Fruit fly (Drosophila melanogaster) whole organism, adult: ENCODE data around the gene CG14391.

ENCODE experiments used
- CG11617 ChIP-seq: fragments of 200-800 bp; sonication (Bioruptor generic); optimal IDR thresholded peaks from 2 replicates; lab custom pipeline; 2017; ENCODE audit warnings: mild to moderate bottlenecking, missing biosample characterization, missing genetic modification reagents, missing genetic modification characterization
- CG12768 ChIP-seq: fragments of 200-800 bp; sonication (Bioruptor generic); optimal IDR thresholded peaks from 2 replicates; lab custom pipeline; 2017; ENCODE audit warnings: missing biosample characterization, missing genetic modification characterization, mild to moderate bottlenecking, moderate library complexity, missing genetic modification reagents
- CG14711 ChIP-seq: fragments of 200-800 bp; sonication (Bioruptor generic); optimal IDR thresholded peaks from 2 replicates; lab custom pipeline; 2018; ENCODE audit warnings: missing biosample characterization, mild to moderate bottlenecking, missing genetic modification characterization, moderate library complexity
- CG1620 ChIP-seq: fragments of 200-800 bp; sonication (Bioruptor generic); optimal IDR thresholded peaks from 2 replicates; lab custom pipeline; 2016; ENCODE audit warnings: missing biosample characterization, missing genetic modification characterization
- CG33017 ChIP-seq: fragments of 200-800 bp; sonication (Bioruptor generic); optimal IDR thresholded peaks from 2 replicates; lab custom pipeline; 2018; ENCODE audit warnings: missing biosample characterization, mild to moderate bottlenecking, missing genetic modification characterization, moderate library complexity
- CG5204 ChIP-seq: fragments of 200-800 bp; sonication (Bioruptor generic); optimal IDR thresholded peaks from 2 replicates; lab custom pipeline; 2016; ENCODE audit warnings: missing biosample characterization, missing genetic modification characterization
- CG7045 ChIP-seq: fragments of 200-800 bp; sonication (Bioruptor generic); optimal IDR thresholded peaks from 2 replicates; lab custom pipeline; 2017; ENCODE audit warnings: missing biosample characterization, mild to moderate bottlenecking, missing genetic modification characterization
- CG7101 ChIP-seq: fragments of 200-800 bp; sonication (Bioruptor generic); optimal IDR thresholded peaks from 2 replicates; lab custom pipeline; 2018; ENCODE audit warnings: missing biosample characterization, mild to moderate bottlenecking, missing genetic modification characterization, moderate library complexity
- Clk ChIP-seq: fragments of 200-800 bp; sonication (Bioruptor generic); optimal IDR thresholded peaks from 2 replicates; lab custom pipeline; 2017; ENCODE audit warnings: missing biosample characterization, missing genetic modification characterization
- Crg-1 ChIP-seq: fragments of 200-800 bp; sonication (Bioruptor generic); optimal IDR thresholded peaks from 2 replicates; lab custom pipeline; 2016; ENCODE audit warnings: missing biosample characterization, missing genetic modification characterization
- Hr96 ChIP-seq: fragments of 200-800 bp; sonication (Bioruptor generic); optimal IDR thresholded peaks from 2 replicates; lab custom pipeline; 2016; ENCODE audit warnings: missing biosample characterization, missing genetic modification characterization
- Mnt ChIP-seq: fragments of 200-800 bp; sonication (Bioruptor generic); optimal IDR thresholded peaks from 2 replicates; lab custom pipeline; 2016; ENCODE audit warnings: missing biosample characterization, mild to moderate bottlenecking, missing genetic modification characterization
- bab1 ChIP-seq: fragments of 200-800 bp; sonication (Bioruptor generic); optimal IDR thresholded peaks from 3 replicates; lab custom pipeline; 2019; ENCODE audit warnings: missing biosample characterization, mild to moderate bottlenecking, missing genetic modification characterization, moderate library complexity
- cic ChIP-seq: fragments of 200-800 bp; sonication (Bioruptor generic); optimal IDR thresholded peaks from 2 replicates; lab custom pipeline; 2017; ENCODE audit warnings: missing biosample characterization, mild to moderate bottlenecking, missing genetic modification characterization, moderate library complexity
- cnc ChIP-seq, 2 experiments: fragments of >200 bp; optimal IDR thresholded peaks; 2 replicates each; lab custom pipeline; 2017
- kay ChIP-seq: fragments of 200-800 bp; sonication (Bioruptor generic); peaks from one replicate; lab custom pipeline; 2016; ENCODE audit warnings: missing biosample characterization, missing genetic modification characterization, borderline replicate concordance
- pad ChIP-seq: fragments of 200-800 bp; sonication (Bioruptor generic); optimal IDR thresholded peaks from 3 replicates; lab custom pipeline; 2017; ENCODE audit warnings: missing biosample characterization, missing genetic modification characterization, mild to moderate bottlenecking, moderate library complexity, missing genetic modification reagents
- tj ChIP-seq: fragments of 200-800 bp; sonication (Bioruptor generic); optimal IDR thresholded peaks from 3 replicates; lab custom pipeline; 2017; ENCODE audit warnings: missing biosample characterization, mild to moderate bottlenecking, missing genetic modification characterization, moderate library complexity
- toe ChIP-seq: fragments of 200-800 bp; sonication (Bioruptor generic); optimal IDR thresholded peaks from 2 replicates; lab custom pipeline; 2016; ENCODE audit warnings: missing biosample characterization, missing genetic modification characterization

Gene CG14391

DNA sequence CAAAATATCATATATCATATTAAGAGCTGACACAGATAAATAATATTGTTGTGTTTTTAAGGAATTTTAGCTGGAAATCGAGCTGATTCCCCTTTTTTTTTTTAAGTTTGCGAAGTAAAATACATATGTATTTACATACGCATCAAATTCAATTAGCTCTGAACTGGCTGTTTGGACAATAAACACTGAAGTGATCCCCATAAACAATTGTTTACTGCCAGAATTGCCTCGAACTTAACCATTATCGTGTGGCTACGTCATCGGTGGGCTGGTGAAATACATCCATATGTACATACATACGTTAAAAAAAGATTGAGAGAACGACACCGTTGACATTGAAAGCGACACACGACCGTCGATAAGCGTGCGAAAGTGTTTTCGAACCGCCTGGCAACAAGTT, 21.6 kb upstream of the CG14391 start:
- peak; percentile 21 for TF ChIP-seq pad (GFP tag; lab: Kevin White, UChicago)
- TF ChIP-seq Hr96 = no peak
- no peak for TF ChIP-seq Clk (GFP tag; lab: Kevin White, UChicago)
- TF ChIP-seq CG7101 (tag; lab: Kevin White, UChicago) = peak; percentile 46
- peak; percentile 44 for TF ChIP-seq cic (GFP tag; lab: Kevin White, UChicago)
- peak; percentile 65 for TF ChIP-seq CG12768 (GFP tag; lab: Kevin White, UChicago)
- no peak for TF ChIP-seq kay (GFP tag; lab: Kevin White, UChicago)
- peak; percentile 81 for TF ChIP-seq tj (GFP tag; lab: Kevin White, UChicago)
- TF ChIP-seq CG33017 (tag; lab: Kevin White, UChicago) = peak; percentile 59

DNA sequence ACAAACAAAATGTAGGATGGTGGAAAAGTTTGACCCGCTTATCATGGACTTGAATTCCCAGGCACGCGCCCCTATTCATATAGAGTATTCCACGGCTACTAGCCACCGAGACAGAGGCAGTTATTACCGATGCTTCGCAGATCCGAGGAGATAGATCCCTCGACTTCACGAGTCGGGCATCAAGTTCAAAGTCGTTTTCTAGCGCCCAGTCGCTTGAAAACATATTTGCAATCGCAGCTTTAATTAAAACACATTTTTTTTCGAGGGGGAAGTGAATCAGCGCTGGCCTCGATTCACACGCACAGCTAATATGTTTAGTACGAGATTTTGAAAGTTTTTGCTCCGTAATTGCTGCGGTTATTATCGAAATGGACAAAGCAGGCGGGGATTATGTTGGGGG, 20.6 kb upstream of the CG14391 start:
- TF ChIP-seq CG33017 (tag; lab: Kevin White, UChicago) (peak; percentile 38), CG12768 (GFP tag; lab: Kevin White, UChicago) (peak; percentile 19), cic (GFP tag; lab: Kevin White, UChicago) (peak; percentile 30), tj (GFP tag; lab: Kevin White, UChicago) (no peak)

DNA sequence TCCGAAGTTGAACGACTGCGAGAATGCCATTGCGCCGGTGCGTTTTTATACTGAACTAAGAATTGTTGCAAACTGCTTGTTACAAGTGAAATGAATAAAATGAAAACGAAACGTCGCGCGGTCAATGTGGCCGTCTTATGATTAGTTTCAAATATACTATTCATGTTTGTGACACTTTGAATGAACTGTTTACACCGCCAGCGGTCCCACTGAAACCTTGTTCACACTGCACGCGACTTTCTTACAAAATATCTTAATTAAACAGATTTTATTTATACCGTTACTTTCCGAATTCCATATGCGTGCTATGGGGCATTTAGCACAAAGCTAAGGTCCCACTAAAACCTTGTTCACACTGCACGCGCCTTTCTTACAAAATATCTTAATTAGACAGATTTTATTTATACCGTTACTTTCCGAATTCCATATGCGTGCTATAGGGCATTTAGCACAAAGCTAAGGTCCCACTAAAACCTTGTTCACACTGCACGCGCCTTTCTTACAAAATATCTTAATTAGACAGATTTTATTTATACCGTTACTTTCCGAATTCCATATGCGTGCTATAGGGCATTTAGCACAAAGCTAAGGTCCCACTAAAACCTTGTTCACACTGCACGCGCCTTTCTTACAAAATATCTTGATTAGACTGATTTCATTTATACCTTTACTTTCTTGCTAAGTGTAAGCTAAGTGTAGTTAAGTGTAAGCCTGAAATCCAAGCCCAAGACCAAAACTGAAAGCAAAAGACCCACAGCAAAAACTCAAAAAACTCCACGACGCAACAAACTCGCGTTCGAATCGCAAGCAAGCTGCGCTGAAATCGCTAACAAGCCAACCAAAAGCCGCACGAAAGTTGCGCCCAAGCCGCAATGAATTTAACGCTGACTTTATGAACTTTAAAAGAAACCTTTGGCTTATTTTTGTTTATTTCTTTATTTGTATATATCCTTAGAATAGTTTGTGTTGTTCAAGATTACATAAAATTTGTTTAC, 17.8 kb upstream of the CG14391 start, which contains the start of gene PolQ:
Gene PolQ (minus strand): TSS at position 122 of the 995 bp plus-strand sequence.
- peak; percentile 24 for TF ChIP-seq bab1

DNA sequence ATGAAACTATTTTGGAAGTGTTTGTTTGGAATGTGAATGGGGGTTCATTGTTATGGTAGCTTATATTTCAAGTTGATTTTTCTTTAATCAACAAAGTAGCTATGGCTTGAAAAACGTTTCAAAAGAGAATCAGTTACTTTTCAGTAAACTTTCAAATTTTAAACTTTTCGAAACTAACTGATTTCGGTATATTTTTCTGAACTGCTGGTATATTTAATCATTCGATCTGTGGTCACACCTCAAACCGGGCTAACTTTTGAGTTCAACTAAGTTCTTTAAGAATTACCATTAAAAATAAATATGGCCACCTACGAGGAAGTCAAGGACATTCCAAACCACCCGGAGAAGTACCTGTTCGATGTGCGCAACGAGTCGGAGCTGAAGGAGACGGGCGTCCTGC, 10.2 kb upstream of the CG14391 start, which contains the start of gene CG12279:
Gene CG12279 (plus strand): TSS at position 234 of the 400 bp plus-strand sequence.
- TF ChIP-seq Mnt (GFP tag; lab: Kevin White, UChicago) = no peak
- TF ChIP-seq kay (GFP tag; lab: Kevin White, UChicago) = no peak
- TF ChIP-seq cnc (optimal IDR thresholded peaks at IDR 0.05; lab: Kevin White, UChicago) = no peak
- TF ChIP-seq CG7045 (GFP tag; lab: Kevin White, UChicago) = no peak
- no peak for TF ChIP-seq CG12768 (GFP tag; lab: Kevin White, UChicago)
- TF ChIP-seq CG1620 (GFP tag; lab: Kevin White, UChicago) = no peak
- no peak for TF ChIP-seq tj (GFP tag; lab: Kevin White, UChicago)
- TF ChIP-seq Crg-1 (GFP tag; lab: Kevin White, UChicago) = no peak
- TF ChIP-seq CG11617 (GFP tag; lab: Kevin White, UChicago) = no peak
- no peak for TF ChIP-seq Hr96
- TF ChIP-seq bab1 = no peak

DNA sequence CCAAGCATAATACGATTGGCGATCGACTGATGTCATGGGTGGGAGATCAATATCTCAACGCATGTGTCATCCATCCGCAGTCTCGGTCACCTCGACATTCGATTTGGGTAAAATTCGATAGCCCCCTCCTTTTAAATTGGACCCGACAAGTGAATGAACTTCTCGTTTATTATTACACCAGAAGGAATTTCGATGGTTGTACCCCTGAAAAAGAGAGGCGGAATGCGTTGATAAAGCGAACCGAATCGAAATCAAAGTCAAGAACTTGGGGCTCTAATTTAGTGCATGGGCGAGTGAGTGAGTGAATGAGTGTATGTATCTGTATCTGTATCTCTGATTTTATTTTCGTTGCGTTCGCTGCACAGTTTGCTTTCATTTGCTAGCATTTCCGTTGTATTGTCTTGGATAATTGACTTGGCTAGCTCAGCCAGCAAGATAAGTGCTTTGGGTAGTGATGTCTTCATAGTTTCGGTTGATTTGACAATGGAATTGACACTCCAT, 7.4 kb upstream of the CG14391 start:
- no peak for TF ChIP-seq toe (GFP tag; lab: Kevin White, UChicago)
- TF ChIP-seq cic (GFP tag; lab: Kevin White, UChicago) = no peak
- no peak for TF ChIP-seq Clk (GFP tag; lab: Kevin White, UChicago)
- no peak for TF ChIP-seq Mnt (GFP tag; lab: Kevin White, UChicago)
- no peak for TF ChIP-seq CG7045 (GFP tag; lab: Kevin White, UChicago)

DNA sequence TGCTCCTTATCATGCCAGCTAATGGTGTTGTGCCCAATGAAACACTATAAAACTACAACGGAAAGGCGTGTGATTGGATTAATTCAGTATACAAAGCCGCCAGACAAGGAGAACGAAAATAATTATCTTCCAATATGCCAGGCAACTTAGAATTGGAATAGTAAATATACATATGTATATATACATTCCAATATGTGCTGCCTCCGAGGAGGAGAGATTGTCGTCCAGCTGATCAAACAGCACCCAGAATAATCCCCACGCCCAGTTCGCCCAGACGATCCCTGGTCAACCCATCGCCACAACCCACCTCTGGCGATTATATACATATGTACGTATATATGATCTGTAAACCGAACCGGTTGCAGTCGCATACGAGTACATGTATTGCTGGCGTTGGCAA, 6.6 kb upstream of the CG14391 start:
- no peak for TF ChIP-seq Clk (GFP tag; lab: Kevin White, UChicago)

DNA sequence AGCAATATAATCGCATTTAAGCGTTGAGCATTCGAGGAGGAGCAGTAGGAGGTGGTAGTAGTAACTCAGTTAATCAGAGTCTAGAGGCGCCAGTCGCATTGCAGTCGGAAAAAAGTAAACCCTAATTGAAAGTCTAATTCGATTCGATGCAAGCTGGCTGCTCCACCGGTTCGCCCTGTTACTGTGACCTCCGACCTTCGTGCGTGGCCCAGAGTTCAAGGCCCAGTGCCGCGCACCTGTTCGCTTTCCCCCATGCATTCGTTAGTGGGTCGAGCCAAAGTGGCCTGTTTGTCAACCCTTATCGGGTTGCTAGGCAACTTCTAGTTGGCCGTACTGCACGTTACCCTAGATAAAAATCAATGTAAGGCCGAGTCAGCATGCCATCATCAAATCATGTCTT, 5.8 kb upstream of the CG14391 start:
- TF ChIP-seq tj (GFP tag; lab: Kevin White, UChicago) = no peak
- TF ChIP-seq Mnt (GFP tag; lab: Kevin White, UChicago) = no peak
- TF ChIP-seq toe (GFP tag; lab: Kevin White, UChicago) = no peak
- TF ChIP-seq cnc (optimal IDR thresholded peaks at IDR 0.05; lab: Kevin White, UChicago) = no peak
- no peak for TF ChIP-seq Crg-1 (GFP tag; lab: Kevin White, UChicago)
- TF ChIP-seq CG14711 (tag; lab: Kevin White, UChicago) = no peak
- no peak for TF ChIP-seq CG7101 (tag; lab: Kevin White, UChicago)
- no peak for TF ChIP-seq bab1
- no peak for TF ChIP-seq Clk (GFP tag; lab: Kevin White, UChicago)
- TF ChIP-seq CG11617 (GFP tag; lab: Kevin White, UChicago) = no peak
- no peak for TF ChIP-seq pad (GFP tag; lab: Kevin White, UChicago)
- no peak for TF ChIP-seq CG5204
- no peak for TF ChIP-seq CG7045 (GFP tag; lab: Kevin White, UChicago)
- no peak for TF ChIP-seq CG12768 (GFP tag; lab: Kevin White, UChicago)
- no peak for TF ChIP-seq Hr96
